Fruit fly (Drosophila melanogaster) whole organism, prepupa: ENCODE data around the gene Unc-76.

ENCODE experiments used
- Blimp-1 ChIP-seq: fragments of 200-800 bp; sonication (Bioruptor generic); optimal IDR thresholded peaks from 3 replicates; lab custom pipeline; 2017; ENCODE audit warnings: missing biosample characterization, missing genetic modification characterization, mild to moderate bottlenecking, moderate library complexity, missing genetic modification reagents
- CG10631 ChIP-seq: fragments of 200-800 bp; sonication (Bioruptor generic); optimal IDR thresholded peaks from 2 replicates; lab custom pipeline; 2016; ENCODE audit warnings: missing biosample characterization, missing genetic modification characterization
- CG10669 ChIP-seq: fragments of 200-800 bp; sonication (Bioruptor generic); optimal IDR thresholded peaks from 3 replicates; lab custom pipeline; 2018; ENCODE audit warnings: missing biosample characterization, mild to moderate bottlenecking, missing genetic modification characterization, moderate library complexity
- CG11762 ChIP-seq: fragments of 200-800 bp; sonication (Bioruptor generic); optimal IDR thresholded peaks from 3 replicates; lab custom pipeline; 2016; ENCODE audit warnings: missing biosample characterization, missing genetic modification characterization; ENCODE audit not compliant: insufficient read depth
- CG11902 ChIP-seq: fragments of 200-800 bp; sonication (Bioruptor generic); optimal IDR thresholded peaks from 3 replicates; lab custom pipeline; 2016; ENCODE audit warnings: missing biosample characterization, missing genetic modification characterization
- CG15336 ChIP-seq: fragments of 200-800 bp; sonication (Bioruptor generic); IDR thresholded peaks from 2 replicates; pipeline ENCODE4 v1.3.6; 2022; ENCODE audit warnings: missing biosample characterization, missing genetic modification characterization
- CG1621 ChIP-seq: fragments of 200-800 bp; sonication (Bioruptor generic); optimal IDR thresholded peaks from 3 replicates; lab custom pipeline; 2018; ENCODE audit warnings: missing biosample characterization, mild to moderate bottlenecking, missing genetic modification characterization
- CG16779 ChIP-seq: fragments of 200-800 bp; sonication (Bioruptor generic); optimal IDR thresholded peaks from 3 replicates; lab custom pipeline; 2017; ENCODE audit warnings: missing biosample characterization, mild to moderate bottlenecking, missing genetic modification characterization
- CG32006 ChIP-seq: fragments of 200-800 bp; sonication (Bioruptor generic); optimal IDR thresholded peaks from 3 replicates; lab custom pipeline; 2017; ENCODE audit warnings: missing biosample characterization, mild to moderate bottlenecking, missing genetic modification characterization
- CG34406 ChIP-seq: fragments of 200-800 bp; sonication (Bioruptor generic); optimal IDR thresholded peaks from 3 replicates; lab custom pipeline; 2016; ENCODE audit warnings: missing biosample characterization, missing genetic modification characterization
- CG3919 ChIP-seq: fragments of 200-800 bp; sonication (Bioruptor generic); optimal IDR thresholded peaks from 3 replicates; lab custom pipeline; 2016; ENCODE audit warnings: missing biosample characterization, missing genetic modification characterization
- CG4318 ChIP-seq: fragments of 200-800 bp; sonication (Bioruptor generic); optimal IDR thresholded peaks from 3 replicates; lab custom pipeline; 2017; ENCODE audit warnings: missing biosample characterization, mild to moderate bottlenecking, missing genetic modification characterization
- CG6163 ChIP-seq: fragments of 200-800 bp; sonication (Bioruptor generic); IDR thresholded peaks from 3 replicates; pipeline ENCODE4 v1.3.6; 2022; ENCODE audit warnings: missing biosample characterization, missing genetic modification characterization
- CG6276 ChIP-seq: fragments of 200-800 bp; sonication (Bioruptor generic); optimal IDR thresholded peaks from 2 replicates; lab custom pipeline; 2017; ENCODE audit warnings: missing biosample characterization, mild to moderate bottlenecking, missing genetic modification characterization
- CG6792 ChIP-seq: fragments of 200-800 bp; sonication (Bioruptor generic); optimal IDR thresholded peaks from 3 replicates; lab custom pipeline; 2016; ENCODE audit warnings: missing biosample characterization, missing genetic modification characterization
- CG6808 ChIP-seq: fragments of 200-800 bp; sonication (Bioruptor generic); optimal IDR thresholded peaks from 3 replicates; lab custom pipeline; 2017; ENCODE audit warnings: missing biosample characterization, missing genetic modification characterization, mild to moderate bottlenecking, moderate library complexity, missing genetic modification reagents
- CG8119 ChIP-seq: fragments of 200-800 bp; sonication (Bioruptor generic); IDR thresholded peaks from 3 replicates; pipeline ENCODE4 v1.3.6; 2022; ENCODE audit warnings: missing biosample characterization, missing genetic modification characterization
- CG8319 ChIP-seq: fragments of 200-800 bp; sonication (Bioruptor generic); optimal IDR thresholded peaks from 3 replicates; lab custom pipeline; 2016; ENCODE audit warnings: missing biosample characterization, missing genetic modification characterization
- CG8632 ChIP-seq: fragments of 200-800 bp; sonication (Bioruptor generic); optimal IDR thresholded peaks from 3 replicates; lab custom pipeline; 2016; ENCODE audit warnings: missing biosample characterization, missing genetic modification characterization
- CG9139 ChIP-seq: fragments of 200-800 bp; sonication (Bioruptor generic); optimal IDR thresholded peaks from 3 replicates; lab custom pipeline; 2017; ENCODE audit warnings: missing biosample characterization, mild to moderate bottlenecking, missing genetic modification characterization
- Eip78C ChIP-seq: fragments of 200-800 bp; sonication (Bioruptor generic); peaks from one replicate; lab custom pipeline; 2016; ENCODE audit warnings: missing biosample characterization, missing genetic modification characterization
- Eip93F ChIP-seq: fragments of 200-800 bp; sonication (Bioruptor generic); optimal IDR thresholded peaks from 2 replicates; lab custom pipeline; 2016; ENCODE audit warnings: missing biosample characterization, mild to moderate bottlenecking, missing genetic modification characterization
- Ets21C ChIP-seq: fragments of 200-800 bp; sonication (Bioruptor generic); optimal IDR thresholded peaks from 3 replicates; lab custom pipeline; 2016; ENCODE audit warnings: missing biosample characterization, missing genetic modification characterization
- Gug ChIP-seq: fragments of 200-800 bp; sonication (Bioruptor generic); IDR thresholded peaks from 2 replicates; pipeline ENCODE4 v1.3.6; 2022; ENCODE audit warnings: missing biosample characterization, missing genetic modification characterization
- Hr38 ChIP-seq: sonication (Bioruptor generic); optimal IDR thresholded peaks from 2 replicates; lab custom pipeline; 2016; ENCODE audit warnings: missing biosample characterization, missing genetic modification characterization
- Hr39 ChIP-seq: fragments of 200-800 bp; sonication (Bioruptor generic); optimal IDR thresholded peaks from 2 replicates; lab custom pipeline; 2016; ENCODE audit warnings: missing biosample characterization, missing genetic modification characterization
- Hr4 ChIP-seq: fragments of 200-800 bp; sonication (Bioruptor generic); optimal IDR thresholded peaks from 3 replicates; lab custom pipeline; 2016; ENCODE audit warnings: missing biosample characterization, missing genetic modification characterization
- Lpt ChIP-seq: fragments of 200-800 bp; sonication (Bioruptor generic); optimal IDR thresholded peaks from 3 replicates; lab custom pipeline; 2016; ENCODE audit warnings: missing biosample characterization, missing genetic modification characterization
- Met ChIP-seq: fragments of 200-800 bp; sonication (Bioruptor generic); optimal IDR thresholded peaks from 3 replicates; lab custom pipeline; 2016; ENCODE audit warnings: missing biosample characterization, missing genetic modification characterization
- Smox ChIP-seq: fragments of 200-800 bp; sonication (Bioruptor generic); optimal IDR thresholded peaks from 3 replicates; lab custom pipeline; 2016; ENCODE audit warnings: missing biosample characterization, missing genetic modification characterization
- Sox102F ChIP-seq: fragments of 200-800 bp; sonication (Bioruptor generic); optimal IDR thresholded peaks from 2 replicates; lab custom pipeline; 2016; ENCODE audit warnings: missing biosample characterization, mild to moderate bottlenecking, missing genetic modification characterization
- Sox15 ChIP-seq: fragments of 200-800 bp; sonication (Bioruptor generic); optimal IDR thresholded peaks from 3 replicates; lab custom pipeline; 2016; ENCODE audit warnings: missing biosample characterization, missing genetic modification characterization
- achi ChIP-seq: fragments of 200-800 bp; sonication (Bioruptor generic); optimal IDR thresholded peaks from 3 replicates; lab custom pipeline; 2016; ENCODE audit warnings: missing biosample characterization, missing genetic modification characterization
- acj6 ChIP-seq: fragments of 200-800 bp; sonication (Bioruptor generic); optimal IDR thresholded peaks from 3 replicates; lab custom pipeline; 2016; ENCODE audit warnings: missing biosample characterization, missing genetic modification characterization
- eg ChIP-seq: fragments of 200-800 bp; sonication (Bioruptor generic); IDR thresholded peaks from 3 replicates; pipeline ENCODE4 v1.3.6; 2022; ENCODE audit warnings: missing biosample characterization, missing genetic modification characterization
- esn ChIP-seq: fragments of 200-800 bp; sonication (Bioruptor generic); optimal IDR thresholded peaks from 2 replicates; lab custom pipeline; 2016; ENCODE audit warnings: missing biosample characterization, mild to moderate bottlenecking, missing genetic modification characterization, moderate library complexity
- fd59A ChIP-seq: fragments of 200-800 bp; sonication (Bioruptor generic); optimal IDR thresholded peaks from 2 replicates; lab custom pipeline; 2017; ENCODE audit warnings: missing biosample characterization, mild to moderate bottlenecking, missing genetic modification characterization, missing genetic modification reagents
- fd85E ChIP-seq: fragments of 200-800 bp; sonication (Bioruptor generic); optimal IDR thresholded peaks from 3 replicates; lab custom pipeline; 2016; ENCODE audit warnings: missing biosample characterization, missing genetic modification characterization
- fkh ChIP-seq: fragments of 200-800 bp; sonication (Bioruptor generic); optimal IDR thresholded peaks from 3 replicates; lab custom pipeline; 2017; ENCODE audit warnings: missing biosample characterization, mild to moderate bottlenecking, missing genetic modification characterization, moderate library complexity
- lz ChIP-seq: fragments of 200-800 bp; sonication (Bioruptor generic); optimal IDR thresholded peaks from 3 replicates; lab custom pipeline; 2016; ENCODE audit warnings: missing biosample characterization, missing genetic modification characterization
- net ChIP-seq: fragments of 200-800 bp; sonication (Bioruptor generic); optimal IDR thresholded peaks from 3 replicates; lab custom pipeline; 2016; ENCODE audit warnings: missing biosample characterization, missing genetic modification characterization
- pdm3 ChIP-seq: fragments of 200-800 bp; sonication (Bioruptor generic); optimal IDR thresholded peaks from 3 replicates; lab custom pipeline; 2016; ENCODE audit warnings: missing biosample characterization, missing genetic modification characterization
- salr ChIP-seq, 2 experiments: fragments of 200-800 bp; sonication (Bioruptor generic); optimal IDR thresholded peaks; 3 replicates each; lab custom pipeline; 2016 to 2018; ENCODE audit warnings: missing biosample characterization in 2 of 2, missing genetic modification characterization in 2 of 2, mild to moderate bottlenecking in 1 of 2
- spab ChIP-seq: fragments of 200-800 bp; sonication (Bioruptor generic); optimal IDR thresholded peaks from 2 replicates; lab custom pipeline; 2017; ENCODE audit warnings: missing biosample characterization, mild to moderate bottlenecking, missing genetic modification characterization, missing genetic modification reagents
- ss ChIP-seq, 2 experiments: fragments of 200-800 bp; sonication (Bioruptor generic); optimal IDR thresholded peaks; 2 replicates in 1 of 2; 3 replicates in 1 of 2; lab custom pipeline; 2017 to 2018; ENCODE audit warnings: mild to moderate bottlenecking in 2 of 2, missing biosample characterization in 2 of 2, missing genetic modification characterization in 2 of 2, moderate library complexity in 1 of 2
- svp ChIP-seq: fragments of 200-800 bp; sonication (Bioruptor generic); peaks from one replicate; lab custom pipeline; 2016; ENCODE audit warnings: missing biosample characterization, missing genetic modification characterization
- topi ChIP-seq: fragments of 200-800 bp; sonication (Bioruptor generic); optimal IDR thresholded peaks from 3 replicates; lab custom pipeline; 2016; ENCODE audit warnings: missing biosample characterization, missing genetic modification characterization

Gene Unc-76

DNA sequence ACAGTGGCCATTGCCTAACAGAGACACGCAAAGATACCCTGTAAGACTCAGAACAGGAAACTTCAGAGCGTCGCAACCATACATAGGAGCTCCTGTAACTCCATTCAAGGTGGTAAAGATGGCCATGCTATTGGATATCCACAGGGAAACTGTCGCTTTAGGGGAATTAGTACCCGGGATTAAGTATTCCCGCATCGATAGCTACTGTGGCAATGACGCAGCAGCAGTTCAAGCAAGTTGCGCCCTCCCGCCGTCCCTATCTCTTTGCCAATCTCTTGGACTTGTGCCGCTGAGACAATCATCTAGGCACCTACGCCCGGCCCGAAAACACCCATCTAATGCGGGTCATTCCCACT, 9.7 kb upstream of the Unc-76 start (continued):
- no peak for TF ChIP-seq salr (GFP tag; optimal IDR thresholded peaks at IDR 0.05; lab: Kevin White, UChicago)
- peak; percentile 43 for TF ChIP-seq Lpt (GFP tag; lab: Kevin White, UChicago)
- TF ChIP-seq achi (GFP tag; lab: Kevin White, UChicago) = peak; percentile 35
- TF ChIP-seq esn (GFP tag; lab: Kevin White, UChicago) = peak; percentile 12
- TF ChIP-seq CG34406 (GFP tag; lab: Kevin White, UChicago) = no peak
- TF ChIP-seq CG32006 (GFP tag; lab: Kevin White, UChicago) = peak; percentile 74
- no peak for TF ChIP-seq Met (GFP tag; lab: Kevin White, UChicago)
- peak; percentile 2 for TF ChIP-seq lz
- TF ChIP-seq topi (GFP tag; lab: Kevin White, UChicago) = peak; percentile 34
- TF ChIP-seq Hr38 (GFP tag; lab: Kevin White, UChicago) = no peak
- TF ChIP-seq Gug (GFP tag; lab: Robert Waterston, UW) = peak; percentile 62
- TF ChIP-seq svp = peak; percentile 82
- TF ChIP-seq, all 60 proteins: peak for 35

- no peak for TF ChIP-seq CG4318
- peak; percentile 83 for TF ChIP-seq CG8319 (GFP tag; lab: Kevin White, UChicago)
- peak; percentile 91 for TF ChIP-seq Sox102F
- TF ChIP-seq Hr38 (GFP tag; lab: Kevin White, UChicago) = no peak
- TF ChIP-seq CG6808 (GFP tag; lab: Kevin White, UChicago) = peak; percentile 89
- peak; percentile 82 for TF ChIP-seq CG9139 (GFP tag; lab: Kevin White, UChicago)
- TF ChIP-seq CG10669 (GFP tag; lab: Kevin White, UChicago) = peak; percentile 86
- TF ChIP-seq fd59A = peak; percentile 87
- peak; percentile 97 for TF ChIP-seq Eip78C (GFP tag; lab: Kevin White, UChicago)
- peak; percentile 76 to 81 for TF ChIP-seq salr (GFP tag; optimal IDR thresholded peaks at IDR 0.05; lab: Kevin White, UChicago)
- peak; percentile 98 for TF ChIP-seq svp
- TF ChIP-seq CG6792 (GFP tag; lab: Kevin White, UChicago) = peak; percentile 91
- no peak for TF ChIP-seq Eip93F (GFP tag; lab: Kevin White, UChicago)
- TF ChIP-seq Met (GFP tag; lab: Kevin White, UChicago) = peak; percentile 93
- TF ChIP-seq Lpt (GFP tag; lab: Kevin White, UChicago) = peak; percentile 84
- peak; percentile 85 for TF ChIP-seq CG6163
- peak; percentile 89 for TF ChIP-seq Hr4
- peak; percentile 88 for TF ChIP-seq Hr39 (GFP tag; lab: Kevin White, UChicago)
- peak; percentile 86 for TF ChIP-seq CG8632
- peak; percentile 86 for TF ChIP-seq CG15336 (GFP tag; lab: Robert Waterston, UW)
- TF ChIP-seq CG1621 (tag; lab: Kevin White, UChicago) = peak; percentile 88
- TF ChIP-seq acj6 (GFP tag; lab: Kevin White, UChicago) = peak; percentile 87
- peak; percentile 86 for TF ChIP-seq CG11762 (GFP tag; lab: Kevin White, UChicago)
- TF ChIP-seq CG3919 (GFP tag; lab: Kevin White, UChicago) = peak; percentile 88
- peak; percentile 79 for TF ChIP-seq Sox15 (GFP tag; lab: Kevin White, UChicago)
- TF ChIP-seq CG11902 (GFP tag; lab: Kevin White, UChicago) = peak; percentile 84
- TF ChIP-seq net (GFP tag; lab: Kevin White, UChicago) = peak; percentile 90
- peak; percentile 90 for TF ChIP-seq eg (GFP tag; lab: Robert Waterston, UW)
- peak; percentile 90 for TF ChIP-seq pdm3 (GFP tag; lab: Kevin White, UChicago)
- TF ChIP-seq CG6276 (GFP tag; lab: Kevin White, UChicago) = peak; percentile 87
- TF ChIP-seq fd85E (GFP tag; lab: Kevin White, UChicago) = peak; percentile 89
- peak; percentile 80 for TF ChIP-seq Ets21C
- TF ChIP-seq CG8119 = peak; percentile 86
- peak; percentile 85 to 88 for TF ChIP-seq ss (GFP tag; optimal IDR thresholded peaks at IDR 0.05; lab: Kevin White, UChicago)
- TF ChIP-seq spab (GFP tag; lab: Kevin White, UChicago) = peak; percentile 84
- TF ChIP-seq fkh (GFP tag; lab: Kevin White, UChicago) = peak; percentile 15
- TF ChIP-seq CG10631 (GFP tag; lab: Kevin White, UChicago) = peak; percentile 87
- peak; percentile 86 for TF ChIP-seq Smox (GFP tag; lab: Kevin White, UChicago)
- peak; percentile 65 for TF ChIP-seq Blimp-1 (GFP tag; lab: Kevin White, UChicago)
- peak; percentile 75 for TF ChIP-seq CG16779 (tag; lab: Kevin White, UChicago)
- peak; percentile 86 for TF ChIP-seq achi (GFP tag; lab: Kevin White, UChicago)
- peak; percentile 92 for TF ChIP-seq esn (GFP tag; lab: Kevin White, UChicago)
These were observed 8.3 kb upstream of the Unc-76 start, which contains the start of gene Rtca for dm6 chrX:2071878-2072817. Rtca (plus strand) TSS chrX:2072413.
